Fruit fly (Drosophila melanogaster) whole organism, embryonic: Measurements from ENCODE around the gene Slh.

ENCODE experiments used
- BtbVII ChIP-seq: fragments of 200-800 bp; sonication (Bioruptor generic); optimal IDR thresholded peaks from 3 replicates; lab custom pipeline; 2017; ENCODE audit warnings: missing biosample characterization, mild to moderate bottlenecking, missing genetic modification characterization
- CG12155 ChIP-seq: fragments of 200-800 bp; sonication (Bioruptor generic); optimal IDR thresholded peaks from 3 replicates; lab custom pipeline; 2016; ENCODE audit warnings: missing biosample characterization, missing genetic modification characterization
- CG1233 ChIP-seq: fragments of 200-800 bp; sonication (Bioruptor generic); optimal IDR thresholded peaks from 4 replicates; lab custom pipeline; 2018; ENCODE audit warnings: missing biosample characterization, mild to moderate bottlenecking, missing genetic modification characterization
- CG13424 ChIP-seq: fragments of 200-800 bp; sonication (Bioruptor generic); optimal IDR thresholded peaks from 2 replicates; lab custom pipeline; 2019; ENCODE audit warnings: missing biosample characterization, mild to moderate bottlenecking, missing genetic modification characterization, moderate library complexity
- CG15011 ChIP-seq: fragments of 200-800 bp; sonication (Bioruptor generic); optimal IDR thresholded peaks from 3 replicates; lab custom pipeline; 2018; ENCODE audit warnings: missing biosample characterization, mild to moderate bottlenecking, missing genetic modification characterization
- CG15073 ChIP-seq: fragments of 200-800 bp; sonication (Bioruptor generic); optimal IDR thresholded peaks from 2 replicates; lab custom pipeline; 2016; ENCODE audit warnings: missing biosample characterization, missing genetic modification characterization
- CG15269 ChIP-seq: fragments of 200-800 bp; sonication (Bioruptor generic); optimal IDR thresholded peaks from 2 replicates; lab custom pipeline; 2018; ENCODE audit warnings: missing biosample characterization, mild to moderate bottlenecking, missing genetic modification characterization, moderate library complexity
- CG15514 ChIP-seq: fragments of 200-800 bp; sonication (Bioruptor generic); optimal IDR thresholded peaks from 3 replicates; lab custom pipeline; 2017; ENCODE audit warnings: missing biosample characterization, missing genetic modification characterization, mild to moderate bottlenecking, moderate library complexity, missing genetic modification reagents
- CG17612 ChIP-seq: fragments of 200-800 bp; sonication (Bioruptor generic); IDR thresholded peaks from 2 replicates; pipeline ENCODE4 v1.3.6; 2022; ENCODE audit warnings: missing biosample characterization, missing genetic modification characterization
- CG17802 ChIP-seq: fragments of 200-800 bp; sonication (Bioruptor generic); optimal IDR thresholded peaks from 2 replicates; lab custom pipeline; 2018; ENCODE audit warnings: missing biosample characterization, mild to moderate bottlenecking, missing genetic modification characterization, moderate library complexity
- CG18764 ChIP-seq: fragments of 200-800 bp; sonication (Bioruptor generic); optimal IDR thresholded peaks from 3 replicates; lab custom pipeline; 2016; ENCODE audit warnings: missing biosample characterization, missing genetic modification characterization
- CG2202 ChIP-seq: fragments of 200-800 bp; sonication (Bioruptor generic); optimal IDR thresholded peaks from 2 replicates; lab custom pipeline; 2018; ENCODE audit warnings: missing biosample characterization, mild to moderate bottlenecking, missing genetic modification characterization
- CG2875 ChIP-seq: fragments of 200-800 bp; sonication (Bioruptor generic); optimal IDR thresholded peaks from 2 replicates; lab custom pipeline; 2017; ENCODE audit warnings: missing biosample characterization, mild to moderate bottlenecking, missing genetic modification characterization, missing genetic modification reagents
- CG30020 ChIP-seq: fragments of 200-800 bp; optimal IDR thresholded peaks from 2 replicates; lab custom pipeline; 2019; ENCODE audit warnings: missing biosample characterization, mild to moderate bottlenecking, missing genetic modification characterization, moderate library complexity
- CG3163 ChIP-seq: fragments of 200-800 bp; sonication (Bioruptor generic); optimal IDR thresholded peaks from 3 replicates; lab custom pipeline; 2016; ENCODE audit warnings: missing biosample characterization, missing genetic modification characterization
- CG33557 ChIP-seq: fragments of 200-800 bp; sonication (Bioruptor generic); optimal IDR thresholded peaks from 2 replicates; lab custom pipeline; 2019; ENCODE audit warnings: missing biosample characterization, mild to moderate bottlenecking, missing genetic modification characterization, moderate library complexity
- CG4424 ChIP-seq: fragments of 200-800 bp; sonication (Bioruptor generic); optimal IDR thresholded peaks from 3 replicates; lab custom pipeline; 2016; ENCODE audit warnings: missing biosample characterization, missing genetic modification characterization
- CG5180 ChIP-seq: fragments of 200-800 bp; sonication (Bioruptor generic); optimal IDR thresholded peaks from 3 replicates; lab custom pipeline; 2017; ENCODE audit warnings: missing biosample characterization, missing genetic modification characterization, mild to moderate bottlenecking, moderate library complexity, missing genetic modification reagents
- CG6175 ChIP-seq: fragments of 200-800 bp; sonication (Bioruptor generic); IDR thresholded peaks from 3 replicates; pipeline ENCODE4 v1.3.6; 2022; ENCODE audit warnings: missing biosample characterization, missing genetic modification characterization
- CG8478 ChIP-seq: fragments of >200 bp; optimal IDR thresholded peaks from 2 replicates; lab custom pipeline; 2018
- CG9932 ChIP-seq: fragments of 200-800 bp; sonication (Bioruptor generic); IDR thresholded peaks from 2 replicates; pipeline ENCODE4 v1.3.6; 2022; ENCODE audit warnings: missing biosample characterization, missing genetic modification characterization
- Ets65A ChIP-seq: fragments of 200-800 bp; sonication (Bioruptor generic); peaks from one replicate; lab custom pipeline; 2016; ENCODE audit warnings: missing biosample characterization, missing genetic modification characterization
- Nf-YB ChIP-seq: fragments of 200-800 bp; sonication (Bioruptor generic); optimal IDR thresholded peaks from 3 replicates; lab custom pipeline; 2019; ENCODE audit warnings: missing biosample characterization, mild to moderate bottlenecking, missing genetic modification characterization, moderate library complexity
- Poxn ChIP-seq: fragments of 200-800 bp; sonication (Bioruptor generic); IDR thresholded peaks from 2 replicates; pipeline ENCODE4 v1.3.6; 2022; ENCODE audit warnings: missing biosample characterization, missing genetic modification characterization
- Side ChIP-seq: fragments of 200-800 bp; sonication (Bioruptor generic); optimal IDR thresholded peaks from 2 replicates; lab custom pipeline; 2016; ENCODE audit warnings: missing biosample characterization, missing genetic modification characterization
- Sin3A ChIP-seq: fragments of >200 bp; optimal IDR thresholded peaks from 2 replicates; lab custom pipeline; 2018
- Xbp1 ChIP-seq: fragments of 200-800 bp; sonication (Bioruptor generic); optimal IDR thresholded peaks from 3 replicates; lab custom pipeline; 2016; ENCODE audit warnings: missing biosample characterization, mild to moderate bottlenecking, missing genetic modification characterization
- Xrp1 ChIP-seq: fragments of 200-800 bp; sonication (Bioruptor generic); IDR thresholded peaks from 2 replicates; pipeline ENCODE4 v1.3.6; 2022; ENCODE audit warnings: missing biosample characterization, missing genetic modification characterization
- bsh ChIP-seq, 2 experiments: fragments of 200-800 bp; sonication (Bioruptor generic); optimal IDR thresholded peaks; 2 replicates each; lab custom pipeline; 2017 to 2018; ENCODE audit warnings: mild to moderate bottlenecking in 2 of 2, missing biosample characterization in 2 of 2, missing genetic modification characterization in 2 of 2, moderate library complexity in 1 of 2
- caup ChIP-seq: fragments of 200-800 bp; sonication (Bioruptor generic); optimal IDR thresholded peaks from 3 replicates; lab custom pipeline; 2017; ENCODE audit warnings: missing biosample characterization, mild to moderate bottlenecking, missing genetic modification characterization, moderate library complexity; ENCODE audit not compliant: severe bottlenecking
- chif ChIP-seq, 2 experiments: fragments of 200-800 bp; sonication (Bioruptor generic); optimal IDR thresholded peaks; 3 replicates each; lab custom pipeline; 2016; ENCODE audit warnings: missing biosample characterization in 2 of 2, missing genetic modification characterization in 2 of 2
- chinmo ChIP-seq: fragments of 200-800 bp; sonication (Bioruptor generic); IDR thresholded peaks from 4 replicates; pipeline ENCODE4 v1.3.6; 2022; ENCODE audit warnings: missing biosample characterization, missing genetic modification characterization; ENCODE audit not compliant: partially characterized antibody
- ci ChIP-seq: fragments of 200-800 bp; sonication (Bioruptor generic); IDR thresholded peaks from 3 replicates; pipeline ENCODE4 v1.3.6; 2022; ENCODE audit warnings: missing biosample characterization, missing genetic modification characterization
- da ChIP-seq: fragments of 200-800 bp; sonication (Bioruptor generic); optimal IDR thresholded peaks from 2 replicates; lab custom pipeline; 2016; ENCODE audit warnings: missing biosample characterization, missing genetic modification characterization
- esg ChIP-seq: fragments of 200-800 bp; sonication (Bioruptor generic); conservative IDR thresholded peaks from 2 replicates; pipeline ENCODE4 v1.3.6; 2022; ENCODE audit warnings: missing biosample characterization, missing genetic modification characterization
- ewg ChIP-seq: fragments of 200-800 bp; sonication (Bioruptor generic); optimal IDR thresholded peaks from 3 replicates; lab custom pipeline; 2017; ENCODE audit warnings: mild to moderate bottlenecking, missing biosample characterization, missing genetic modification reagents, missing genetic modification characterization
- eyg ChIP-seq: fragments of 200-800 bp; sonication (Bioruptor generic); optimal IDR thresholded peaks from 3 replicates; lab custom pipeline; 2016; ENCODE audit warnings: missing biosample characterization, missing genetic modification characterization
- ftz-f1 ChIP-seq: fragments of 200-800 bp; sonication (Bioruptor generic); optimal IDR thresholded peaks from 2 replicates; lab custom pipeline; 2016; ENCODE audit warnings: missing biosample characterization, missing genetic modification characterization
- gce ChIP-seq: fragments of 200-800 bp; sonication (Bioruptor generic); IDR thresholded peaks from 3 replicates; pipeline ENCODE4 v1.3.6; 2022; ENCODE audit warnings: missing biosample characterization, missing genetic modification characterization
- gsb-n ChIP-seq: fragments of 200-800 bp; sonication (Bioruptor generic); optimal IDR thresholded peaks from 3 replicates; lab custom pipeline; 2018; ENCODE audit warnings: missing biosample characterization, mild to moderate bottlenecking, missing genetic modification characterization
- ham ChIP-seq: fragments of 200-800 bp; sonication (Bioruptor generic); IDR thresholded peaks from 2 replicates; pipeline ENCODE4 v1.3.6; 2022; ENCODE audit warnings: missing biosample characterization, missing genetic modification characterization
- hkb ChIP-seq, 2 experiments: fragments of 200-800 bp in 1 of 2; fragments of >200 bp in 1 of 2; sonication (Bioruptor generic) in 1 of 2; IDR thresholded peaks in 1 of 2; optimal IDR thresholded peaks in 1 of 2; 2 replicates each; pipeline versions ENCODE4 v1.3.6 to Lab custom; 2017 to 2022; ENCODE audit warnings: missing biosample characterization in 1 of 2, missing genetic modification characterization in 1 of 2
- kni ChIP-seq: fragments of 200-800 bp; sonication (Bioruptor generic); optimal IDR thresholded peaks from 3 replicates; lab custom pipeline; 2017; ENCODE audit warnings: mild to moderate bottlenecking, missing biosample characterization, missing genetic modification reagents, missing genetic modification characterization
- nau ChIP-seq: fragments of 200-800 bp; sonication (Bioruptor generic); optimal IDR thresholded peaks from 3 replicates; lab custom pipeline; 2017; ENCODE audit warnings: missing biosample characterization, mild to moderate bottlenecking, missing genetic modification characterization, missing genetic modification reagents
- otp ChIP-seq: fragments of 200-800 bp; sonication (Bioruptor generic); IDR thresholded peaks from 3 replicates; pipeline ENCODE4, ENCODE4 v1.3.6; 2022; ENCODE audit warnings: missing biosample characterization, missing genetic modification characterization
- p53 ChIP-seq: fragments of 200-800 bp; sonication (Bioruptor generic); optimal IDR thresholded peaks from 2 replicates; lab custom pipeline; 2016; ENCODE audit warnings: missing biosample characterization, missing genetic modification characterization
- pan ChIP-seq, 4 experiments: fragments of >200 bp in 3 of 4; fragments of 200-800 bp in 1 of 4; sonication (Bioruptor generic) in 1 of 4; optimal IDR thresholded peaks in 3 of 4; IDR thresholded peaks in 1 of 4; 2 replicates each; pipeline versions ENCODE4 v1.3.6 to Lab custom; 2017 to 2022; ENCODE audit warnings: missing biosample characterization in 2 of 4, missing genetic modification characterization in 2 of 4, mixed read lengths in 1 of 4
- pb ChIP-seq: fragments of 200-800 bp; sonication (Bioruptor generic); optimal IDR thresholded peaks from 3 replicates; lab custom pipeline; 2016; ENCODE audit warnings: missing biosample characterization, missing genetic modification characterization
- psq ChIP-seq: fragments of 200-800 bp; sonication (Bioruptor generic); optimal IDR thresholded peaks from 2 replicates; lab custom pipeline; 2017; ENCODE audit warnings: missing biosample characterization, missing genetic modification characterization

The Slh gene

dm6 chr2L:2467722-2468372 lies 24.6 kb downstream of the Slh start (continued):
- TF ChIP-seq CG13424 (tag; lab: Kevin White, UChicago) (peak; percentile 15), caup (GFP tag; lab: Kevin White, UChicago) (no peak), eyg (GFP tag; lab: Kevin White, UChicago) (no peak), CG6175 (GFP tag; lab: Robert Waterston, UW) (0 out of 3 replicates have a peak, but pooled peaks have one; percentile 7), hkb (optimal IDR thresholded peaks at IDR 0.05; lab: Kevin White, UChicago) (no peak), hkb (GFP tag; IDR thresholded peaks at IDR 0.05; lab: Robert Waterston, UW) (peak; percentile 39; the same call in 1 of the 2 replicates), CG30020 (tag; lab: Kevin White, UChicago) (no peak), CG12155 (GFP tag; lab: Kevin White, UChicago) (no peak), BtbVII (GFP tag; lab: Kevin White, UChicago) (no peak), CG3163 (GFP tag; lab: Kevin White, UChicago) (no peak), CG17802 (tag; lab: Kevin White, UChicago) (no peak), nau (no peak), bsh (GFP tag; optimal IDR thresholded peaks at IDR 0.05; lab: Kevin White, UChicago) (no peak), Poxn (GFP tag; lab: Robert Waterston, UW) (no peak), Xbp1 (GFP tag; lab: Kevin White, UChicago) (no peak), ewg (GFP tag; lab: Kevin White, UChicago) (no peak), CG33557 (GFP tag; lab: Kevin White, UChicago) (no peak), psq (GFP tag; lab: Kevin White, UChicago) (no peak), chif (GFP tag; optimal IDR thresholded peaks at IDR 0.05; lab: Kevin White, UChicago) (no peak), CG2202 (no peak), Ets65A (GFP tag; lab: Kevin White, UChicago) (peak; percentile 42), CG9932 (peak; percentile 69), pb (GFP tag; lab: Kevin White, UChicago) (no peak), esg (GFP tag; lab: Robert Waterston, UW) (no peak), ham (GFP tag; lab: Robert Waterston, UW) (no peak), p53 (GFP tag; lab: Kevin White, UChicago) (no peak), ci (GFP tag; lab: Robert Waterston, UW) (no peak), CG8478 (no peak), Sin3A (lab: Kevin White, UChicago) (no peak), chinmo (GFP tag; lab: Robert Waterston, UW) (0 out of 4 replicates have a peak, but pooled peaks have one; percentile 31), da (no peak), CG4424 (no peak), CG18764 (no peak), CG1233 (no peak), CG5180 (GFP tag; lab: Kevin White, UChicago) (no peak), Nf-YB (no peak), CG2875 (GFP tag; lab: Kevin White, UChicago) (no peak), CG15269 (peak; percentile 58), Xrp1 (GFP tag; lab: Robert Waterston, UW) (peak; percentile 45), ftz-f1 (GFP tag; lab: Kevin White, UChicago) (no peak), gce (no peak), gsb-n (tag; lab: Kevin White, UChicago) (no peak), CG17612 (GFP tag; lab: Robert Waterston, UW) (no peak), pan (optimal IDR thresholded peaks at IDR 0.05; lab: Kevin White, UChicago) (no peak), pan (GFP tag; optimal IDR thresholded peaks at IDR 0.05 in 1 of 2, IDR thresholded peaks at IDR 0.05 in 1 of 2) (peak in 1 of 2 experiments; percentile 53), CG15514 (GFP tag; lab: Kevin White, UChicago) (peak; percentile 2), CG15073 (no peak), CG15011 (GFP tag; lab: Kevin White, UChicago) (no peak), otp (peak; percentile 26; the same call in 1 of the 3 replicates), Side (GFP tag; lab: Kevin White, UChicago) (no peak), kni (GFP tag; lab: Kevin White, UChicago) (no peak)
